Fruit fly (Drosophila melanogaster) whole organism, embryonic: ENCODE results near the gene superdeath.

ENCODE experiments used
- Blimp-1 ChIP-seq: fragments of 200-800 bp; sonication (Bioruptor generic); optimal IDR thresholded peaks from 3 replicates; lab custom pipeline; 2018; ENCODE audit warnings: missing biosample characterization, missing genetic modification characterization, mild to moderate bottlenecking, moderate library complexity, missing genetic modification reagents
- Bteb2 ChIP-seq: fragments of 200-800 bp; sonication (Bioruptor generic); optimal IDR thresholded peaks from 2 replicates; lab custom pipeline; 2016; ENCODE audit warnings: missing biosample characterization, missing genetic modification characterization
- CG10267 ChIP-seq: fragments of 200-800 bp; sonication (Bioruptor generic); optimal IDR thresholded peaks from 2 replicates; lab custom pipeline; 2018; ENCODE audit warnings: missing biosample characterization, mild to moderate bottlenecking, missing genetic modification characterization, moderate library complexity
- CG10543 ChIP-seq: fragments of 200-800 bp; sonication (Bioruptor generic); optimal IDR thresholded peaks from 3 replicates; lab custom pipeline; 2017; ENCODE audit warnings: missing biosample characterization, mild to moderate bottlenecking, missing genetic modification characterization, moderate library complexity
- CG11247 ChIP-seq: fragments of 200-800 bp; sonication (Bioruptor generic); IDR thresholded peaks from 2 replicates; pipeline ENCODE4 v1.3.6; 2022; ENCODE audit warnings: missing biosample characterization, missing genetic modification characterization
- CG11504 ChIP-seq: fragments of 200-800 bp; sonication (Bioruptor generic); optimal IDR thresholded peaks from 3 replicates; lab custom pipeline; 2019; ENCODE audit warnings: missing biosample characterization, mild to moderate bottlenecking, missing genetic modification characterization, moderate library complexity
- CG11695 ChIP-seq: fragments of 200-800 bp; sonication (Bioruptor generic); IDR thresholded peaks from 3 replicates; pipeline ENCODE4 v1.3.6; 2022; ENCODE audit warnings: missing biosample characterization, missing genetic modification characterization
- CG12071 ChIP-seq: fragments of 200-800 bp; sonication (Bioruptor generic); optimal IDR thresholded peaks from 3 replicates; lab custom pipeline; 2018; ENCODE audit warnings: missing biosample characterization, mild to moderate bottlenecking, missing genetic modification characterization
- CG14667 ChIP-seq: fragments of 200-800 bp; sonication (Bioruptor generic); IDR thresholded peaks from 2 replicates; pipeline ENCODE4 v1.3.6; 2022; ENCODE audit warnings: missing biosample characterization, missing genetic modification characterization
- CG17912 ChIP-seq: fragments of 200-800 bp; sonication (Bioruptor generic); optimal IDR thresholded peaks from 2 replicates; lab custom pipeline; 2018; ENCODE audit warnings: missing biosample characterization, mild to moderate bottlenecking, missing genetic modification characterization
- CG18262 ChIP-seq: fragments of 200-800 bp; optimal IDR thresholded peaks from 3 replicates; lab custom pipeline; 2019; ENCODE audit warnings: missing biosample characterization, mild to moderate bottlenecking, missing genetic modification characterization, moderate library complexity
- CG18599 ChIP-seq: fragments of 200-800 bp; sonication (Bioruptor generic); optimal IDR thresholded peaks from 3 replicates; lab custom pipeline; 2017; ENCODE audit warnings: missing biosample characterization, missing genetic modification characterization, mild to moderate bottlenecking, moderate library complexity, missing genetic modification reagents
- CG31224 ChIP-seq: fragments of 200-800 bp; sonication (Bioruptor generic); IDR thresholded peaks from 2 replicates; pipeline ENCODE4 v1.3.6; 2022; ENCODE audit warnings: missing biosample characterization, missing genetic modification characterization
- CG32532 ChIP-seq: fragments of 200-800 bp; sonication (Bioruptor generic); IDR thresholded peaks from 2 replicates; pipeline ENCODE4 v1.3.6; 2022; ENCODE audit warnings: missing biosample characterization, missing genetic modification characterization
- CG34422 ChIP-seq: fragments of 200-800 bp; sonication (Bioruptor generic); IDR thresholded peaks from 3 replicates; pipeline ENCODE4 v1.3.6; 2022; ENCODE audit warnings: missing biosample characterization, missing genetic modification characterization
- CG4820 ChIP-seq: fragments of 200-800 bp; sonication (Bioruptor generic); optimal IDR thresholded peaks from 3 replicates; lab custom pipeline; 2016; ENCODE audit warnings: missing biosample characterization, missing genetic modification characterization
- CG6813 ChIP-seq: fragments of 200-800 bp; sonication (Bioruptor generic); optimal IDR thresholded peaks from 2 replicates; lab custom pipeline; 2017; ENCODE audit warnings: missing biosample characterization, missing genetic modification characterization, mild to moderate bottlenecking, moderate library complexity, missing genetic modification reagents
- CG8359 ChIP-seq: fragments of 200-800 bp; sonication (Bioruptor generic); optimal IDR thresholded peaks from 2 replicates; lab custom pipeline; 2017; ENCODE audit warnings: missing biosample characterization, mild to moderate bottlenecking, missing genetic modification characterization, borderline replicate concordance
- CG8765 ChIP-seq: fragments of 200-800 bp; sonication (Bioruptor generic); IDR thresholded peaks from 2 replicates; pipeline ENCODE4 v1.3.6; 2022; ENCODE audit warnings: missing biosample characterization, missing genetic modification characterization
- Dll ChIP-seq: fragments of 200-800 bp; sonication (Bioruptor generic); IDR thresholded peaks from 4 replicates; pipeline ENCODE4 v1.3.6; 2022; ENCODE audit warnings: missing biosample characterization, missing genetic modification characterization; ENCODE audit not compliant: partially characterized antibody
- Drgx ChIP-seq: fragments of 200-800 bp; sonication (Bioruptor generic); IDR thresholded peaks from 2 replicates; pipeline ENCODE4 v1.3.6; 2022; ENCODE audit warnings: missing biosample characterization, missing genetic modification characterization
- E2f2 ChIP-seq: fragments of 200-800 bp; sonication (Bioruptor generic); IDR thresholded peaks from 2 replicates; pipeline ENCODE4 v1.3.6; 2022; ENCODE audit warnings: missing biosample characterization, missing genetic modification characterization
- Fer2 ChIP-seq: fragments of 200-800 bp; sonication (Bioruptor generic); optimal IDR thresholded peaks from 2 replicates; lab custom pipeline; 2018; ENCODE audit warnings: missing biosample characterization, mild to moderate bottlenecking, missing genetic modification characterization, moderate library complexity
- Fer3 ChIP-seq: fragments of 200-800 bp; sonication (Bioruptor generic); optimal IDR thresholded peaks from 2 replicates; lab custom pipeline; 2018; ENCODE audit warnings: missing biosample characterization, mild to moderate bottlenecking, missing genetic modification characterization, moderate library complexity
- HHEX ChIP-seq: fragments of 200-800 bp; sonication (Bioruptor generic); optimal IDR thresholded peaks from 3 replicates; lab custom pipeline; 2017; ENCODE audit warnings: missing biosample characterization, mild to moderate bottlenecking, missing genetic modification characterization, missing genetic modification reagents
- HLH54F ChIP-seq: fragments of 200-800 bp; sonication (Bioruptor generic); optimal IDR thresholded peaks from 3 replicates; lab custom pipeline; 2016; ENCODE audit warnings: missing biosample characterization, missing genetic modification characterization
- Hr51 ChIP-seq, 2 experiments: fragments of 200-800 bp; sonication (Bioruptor generic); optimal IDR thresholded peaks; 2 replicates in 1 of 2; 3 replicates in 1 of 2; lab custom pipeline; 2016 to 2018; ENCODE audit warnings: missing biosample characterization in 2 of 2, missing genetic modification characterization in 2 of 2, mild to moderate bottlenecking in 1 of 2, moderate library complexity in 1 of 2
- Lhr ChIP-seq: fragments of 200-800 bp; sonication (Bioruptor generic); optimal IDR thresholded peaks from 3 replicates; lab custom pipeline; 2017; ENCODE audit warnings: mild to moderate bottlenecking, missing biosample characterization, missing genetic modification reagents, missing genetic modification characterization
- NC2β ChIP-seq: fragments of 200-800 bp; sonication (Bioruptor generic); optimal IDR thresholded peaks from 2 replicates; lab custom pipeline; 2016; ENCODE audit warnings: missing biosample characterization, missing genetic modification characterization
- Nf-YC ChIP-seq: fragments of 200-800 bp; optimal IDR thresholded peaks from 3 replicates; lab custom pipeline; 2019; ENCODE audit warnings: missing biosample characterization, mild to moderate bottlenecking, missing genetic modification characterization, moderate library complexity
- NfI ChIP-seq: fragments of 200-800 bp; sonication (Bioruptor generic); optimal IDR thresholded peaks from 3 replicates; lab custom pipeline; 2018; ENCODE audit warnings: missing biosample characterization, mild to moderate bottlenecking, missing genetic modification characterization, moderate library complexity
- Oaz ChIP-seq: fragments of 200-800 bp; sonication (Bioruptor generic); IDR thresholded peaks from 2 replicates; pipeline ENCODE4 v1.3.6; 2022; ENCODE audit warnings: missing biosample characterization, missing genetic modification characterization
- abd-A ChIP-seq: fragments of 200-800 bp; sonication (Bioruptor generic); optimal IDR thresholded peaks from 3 replicates; lab custom pipeline; 2019; ENCODE audit warnings: missing biosample characterization, mild to moderate bottlenecking, missing genetic modification characterization, moderate library complexity
- ato ChIP-seq: fragments of 200-800 bp; sonication (Bioruptor generic); IDR thresholded peaks from 2 replicates; pipeline ENCODE4 v1.3.6; 2022; ENCODE audit warnings: missing biosample characterization, missing genetic modification characterization; ENCODE audit not compliant: partially characterized antibody
- bcd ChIP-seq: fragments of 200-800 bp; sonication (Bioruptor generic); optimal IDR thresholded peaks from 2 replicates; lab custom pipeline; 2017; ENCODE audit warnings: missing biosample characterization, mild to moderate bottlenecking, missing genetic modification characterization
- cg ChIP-seq: fragments of 200-800 bp; sonication (Bioruptor generic); optimal IDR thresholded peaks from 3 replicates; lab custom pipeline; 2019; ENCODE audit warnings: missing biosample characterization, mild to moderate bottlenecking, missing genetic modification characterization, moderate library complexity
- chn ChIP-seq: fragments of 200-800 bp; sonication (Bioruptor generic); optimal IDR thresholded peaks from 2 replicates; lab custom pipeline; 2016; ENCODE audit warnings: missing biosample characterization, missing genetic modification characterization
- dati ChIP-seq: fragments of 200-800 bp; sonication (Bioruptor generic); IDR thresholded peaks from 2 replicates; pipeline ENCODE4 v1.3.6; 2022; ENCODE audit warnings: missing biosample characterization, missing genetic modification characterization
- hth ChIP-seq: fragments of >200 bp; optimal IDR thresholded peaks from 2 replicates; lab custom pipeline; 2017; ENCODE audit warnings: inconsistent platforms
- insv ChIP-seq, 2 experiments: fragments of 200-800 bp; sonication (Bioruptor generic); optimal IDR thresholded peaks; 3 replicates each; lab custom pipeline; 2016 to 2018; ENCODE audit warnings: missing biosample characterization in 2 of 2, missing genetic modification characterization in 2 of 2
- jumu ChIP-seq: fragments of 200-800 bp; sonication (Bioruptor generic); optimal IDR thresholded peaks from 3 replicates; lab custom pipeline; 2016; ENCODE audit warnings: missing biosample characterization, missing genetic modification characterization
- lab ChIP-seq: fragments of 200-800 bp; sonication (Bioruptor generic); optimal IDR thresholded peaks from 3 replicates; lab custom pipeline; 2017; ENCODE audit warnings: missing biosample characterization, missing genetic modification characterization, mild to moderate bottlenecking, moderate library complexity, missing genetic modification reagents
- luna ChIP-seq: fragments of 200-800 bp; sonication (Bioruptor generic); optimal IDR thresholded peaks from 2 replicates; lab custom pipeline; 2016; ENCODE audit warnings: missing biosample characterization, missing genetic modification characterization
- pnt ChIP-seq: fragments of 200-800 bp; sonication (Bioruptor generic); optimal IDR thresholded peaks from 3 replicates; lab custom pipeline; 2016; ENCODE audit warnings: missing biosample characterization, missing genetic modification characterization
- pros ChIP-seq: fragments of 200-800 bp; sonication (Bioruptor generic); optimal IDR thresholded peaks from 3 replicates; lab custom pipeline; 2019; ENCODE audit warnings: missing biosample characterization, mild to moderate bottlenecking, missing genetic modification characterization, moderate library complexity
- pum ChIP-seq: fragments of 200-800 bp; sonication (Bioruptor generic); optimal IDR thresholded peaks from 2 replicates; lab custom pipeline; 2016; ENCODE audit warnings: missing biosample characterization, missing genetic modification characterization
- ranshi ChIP-seq: fragments of 200-800 bp; sonication (Bioruptor generic); IDR thresholded peaks from 2 replicates; pipeline ENCODE4 v1.3.6; 2022; ENCODE audit warnings: missing biosample characterization, missing genetic modification characterization
- tin ChIP-seq: fragments of 200-800 bp; sonication (Bioruptor generic); optimal IDR thresholded peaks from 3 replicates; lab custom pipeline; 2016; ENCODE audit warnings: missing biosample characterization, missing genetic modification characterization
- tup ChIP-seq: fragments of 200-800 bp; sonication (Bioruptor generic); optimal IDR thresholded peaks from 2 replicates; lab custom pipeline; 2016; ENCODE audit warnings: missing biosample characterization, mild to moderate bottlenecking, missing genetic modification characterization, moderate library complexity
- vvl ChIP-seq: fragments of 200-800 bp; sonication (Bioruptor generic); IDR thresholded peaks from 2 replicates; pipeline ENCODE4 v1.3.6; 2022; ENCODE audit warnings: missing biosample characterization, missing genetic modification characterization

superdeath gene

DNA sequence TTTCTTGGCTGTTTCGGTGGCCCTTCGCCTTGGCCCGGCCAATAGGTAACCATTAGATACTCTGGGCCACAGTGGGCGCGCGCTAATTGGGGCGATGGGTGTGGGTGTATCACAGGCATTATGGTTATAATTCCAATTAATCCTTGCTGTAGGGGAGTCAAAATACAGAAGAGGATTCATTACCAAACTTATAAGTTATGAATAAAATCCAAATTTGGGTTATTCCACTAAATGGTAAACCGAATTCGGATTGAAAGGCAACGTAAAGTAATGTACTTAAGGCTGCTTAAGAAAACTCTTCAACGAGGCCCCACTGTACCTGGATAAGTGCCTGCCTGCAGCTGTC is 48.8 kb upstream of the superdeath start (continued):
- TF ChIP-seq Dll (GFP tag; lab: Robert Waterston, UW) = no peak
- TF ChIP-seq CG14667 = 0 out of 2 replicates have a peak, but pooled peaks have one; percentile 25
- TF ChIP-seq luna = no peak
- TF ChIP-seq Fer2 (tag; lab: Kevin White, UChicago) = peak; percentile 34
- 0 out of 2 replicates have a peak, but pooled peaks have one; percentile 30 for TF ChIP-seq CG31224 (GFP tag; lab: Robert Waterston, UW)
- TF ChIP-seq Bteb2 (GFP tag; lab: Kevin White, UChicago) = no peak
- TF ChIP-seq Nf-YC (tag; lab: Kevin White, UChicago) = peak; percentile 45
- TF ChIP-seq pum (GFP tag; lab: Kevin White, UChicago) = peak; percentile 0
- TF ChIP-seq Lhr (GFP tag; lab: Kevin White, UChicago) = no peak
- peak; percentile 79 for TF ChIP-seq lab (GFP tag; lab: Kevin White, UChicago)
- TF ChIP-seq Drgx (GFP tag; lab: Robert Waterston, UW) = 0 out of 2 replicates have a peak, but pooled peaks have one; percentile 30
- peak; percentile 75 for TF ChIP-seq CG18599
- no peak for TF ChIP-seq NC2β (GFP tag; lab: Kevin White, UChicago)
- no peak for TF ChIP-seq dati
- peak; percentile 67 for TF ChIP-seq CG32532
- TF ChIP-seq jumu (GFP tag; lab: Kevin White, UChicago) = peak; percentile 47
- TF ChIP-seq Hr51 (GFP tag; optimal IDR thresholded peaks at IDR 0.05; lab: Kevin White, UChicago) = no peak
- TF ChIP-seq HHEX (GFP tag; lab: Kevin White, UChicago) = peak; percentile 50
- no peak for TF ChIP-seq CG34422 (GFP tag; lab: Robert Waterston, UW)
- peak; percentile 51 for TF ChIP-seq vvl
- TF ChIP-seq tup (GFP tag; lab: Kevin White, UChicago) = no peak
- TF ChIP-seq CG4820 = peak; percentile 24
- TF ChIP-seq tin = peak; percentile 55
- TF ChIP-seq ato (GFP tag; lab: Robert Waterston, UW) = no peak
- no peak for TF ChIP-seq chn (GFP tag; lab: Kevin White, UChicago)
- peak; percentile 40 for TF ChIP-seq pnt (GFP tag; lab: Kevin White, UChicago)
- peak; percentile 4 for TF ChIP-seq CG8359 (GFP tag; lab: Kevin White, UChicago)
- peak; percentile 52 for TF ChIP-seq CG18262 (tag; lab: Kevin White, UChicago)
- peak; percentile 26 for TF ChIP-seq abd-A (tag; lab: Kevin White, UChicago)
- no peak for TF ChIP-seq pros (GFP tag; lab: Kevin White, UChicago)
- TF ChIP-seq CG17912 (GFP tag; lab: Kevin White, UChicago) = no peak
- TF ChIP-seq Fer3 (tag; lab: Kevin White, UChicago) = peak; percentile 35
- TF ChIP-seq hth = no peak
- TF ChIP-seq Oaz = no peak
- TF ChIP-seq ranshi = peak; percentile 42; the same call in 1 of the 2 replicates
- no peak for TF ChIP-seq HLH54F
- peak; percentile 39 for TF ChIP-seq CG10267 (tag; lab: Kevin White, UChicago)
- no peak for TF ChIP-seq E2f2 (GFP tag; lab: Robert Waterston, UW)
- TF ChIP-seq NfI (GFP tag; lab: Kevin White, UChicago) = no peak
- peak; percentile 55 for TF ChIP-seq bcd
- TF ChIP-seq insv (GFP tag; optimal IDR thresholded peaks at IDR 0.05; lab: Kevin White, UChicago) = no peak
- TF ChIP-seq cg = no peak
- TF ChIP-seq CG8765 (GFP tag; lab: Robert Waterston, UW) = no peak
- TF ChIP-seq CG11695 (GFP tag; lab: Robert Waterston, UW) = peak; percentile 54; the same call in 2 of the 3 replicates
- TF ChIP-seq CG6813 (GFP tag; lab: Kevin White, UChicago) = peak; percentile 36
- TF ChIP-seq CG10543 = peak; percentile 58
- peak; percentile 23 for TF ChIP-seq Blimp-1 (GFP tag; lab: Kevin White, UChicago)
- TF ChIP-seq CG11247 = 0 out of 2 replicates have a peak, but pooled peaks have one; percentile 38
- peak; percentile 39 for TF ChIP-seq CG12071 (GFP tag; lab: Kevin White, UChicago)
- peak; percentile 72 for TF ChIP-seq CG11504 (tag; lab: Kevin White, UChicago)
